Worm (Caenorhabditis elegans) whole organism, L1 larva: Measurements from ENCODE around the gene F01D4.8.

ENCODE experiments used
- C04F5.9 ChIP-seq: sonication (generic microtip); optimal IDR thresholded peaks from 2 replicates; lab custom pipeline; 2016; ENCODE audit warnings: missing genetic modification characterization, missing compliant biosample characterization
- C34B4.2 ChIP-seq: sonication (generic microtip); optimal IDR thresholded peaks from 2 replicates; lab custom pipeline; 2017; ENCODE audit warnings: mild to moderate bottlenecking, missing genetic modification characterization, missing compliant biosample characterization
- F16B12.6 ChIP-seq: fragments of 150-350 bp; optimal IDR thresholded peaks from 2 replicates; lab custom pipeline; 2014; ENCODE audit warnings: missing biosample characterization, missing genetic modification characterization
- Y116A8C.19 ChIP-seq: sonication (generic microtip); optimal IDR thresholded peaks from 2 replicates; lab custom pipeline; 2016; ENCODE audit warnings: missing compliant biosample characterization, missing genetic modification characterization, borderline replicate concordance
- blmp-1 ChIP-seq: fragments of 150-350 bp; optimal IDR thresholded peaks from 2 replicates; lab custom pipeline; 2014; ENCODE audit warnings: missing biosample characterization, missing genetic modification characterization
- ceh-63 ChIP-seq: fragments of 200-800 bp; sonication (Bioruptor generic); optimal IDR thresholded peaks from 2 replicates; lab custom pipeline; 2018; ENCODE audit warnings: mild to moderate bottlenecking, missing genetic modification characterization, missing compliant biosample characterization
- ceh-8 ChIP-seq: fragments of 200-800 bp; sonication (Bioruptor generic); optimal IDR thresholded peaks from 2 replicates; lab custom pipeline; 2018; ENCODE audit warnings: mild to moderate bottlenecking, missing genetic modification characterization, moderate library complexity, missing compliant biosample characterization
- ceh-82 ChIP-seq, 3 experiments: fragments of 150-350 bp in 1 of 3; sonication (generic microtip) in 2 of 3; optimal IDR thresholded peaks; 2 replicates each; lab custom pipeline; 2014 to 2017; ENCODE audit warnings: missing biosample characterization in 3 of 3, missing genetic modification characterization in 3 of 3
- dsc-1 ChIP-seq: sonication (generic microtip); optimal IDR thresholded peaks from 2 replicates; lab custom pipeline; 2016; ENCODE audit warnings: mild to moderate bottlenecking, missing genetic modification characterization, missing compliant biosample characterization
- efl-1 ChIP-seq, 4 experiments: fragments of 150-350 bp; optimal IDR thresholded peaks in 3 of 4; peaks in 1 of 4; 1 replicate in 1 of 4; 2 replicates in 3 of 4; lab custom pipeline; 2014; ENCODE audit warnings: missing biosample characterization in 2 of 4, missing genetic modification characterization in 2 of 4, missing genetic modification reagents in 2 of 4
- efl-3 ChIP-seq: fragments of 200-800 bp; sonication (Bioruptor generic); optimal IDR thresholded peaks from 2 replicates; lab custom pipeline; 2018; ENCODE audit warnings: mild to moderate bottlenecking, missing genetic modification characterization, missing compliant biosample characterization
- elt-2 ChIP-seq: sonication (generic microtip); optimal IDR thresholded peaks from 2 replicates; lab custom pipeline; 2016; ENCODE audit warnings: missing genetic modification characterization, mild to moderate bottlenecking, inconsistent platforms, missing compliant biosample characterization, missing genetic modification reagents
- elt-3 ChIP-seq, 6 experiments: fragments of 150-350 bp in 1 of 6; sonication (generic microtip); optimal IDR thresholded peaks; 2 replicates each; lab custom pipeline; 2017 to 2018; ENCODE audit warnings: missing biosample characterization in 6 of 6, missing genetic modification characterization in 6 of 6, inconsistent platforms in 1 of 6
- ets-5 ChIP-seq: fragments of 200-800 bp; sonication (Bioruptor generic); IDR thresholded peaks from 2 replicates; pipeline ENCODE4 v1.3.6; 2022; ENCODE audit warnings: missing genetic modification characterization, missing compliant biosample characterization
- fkh-10 ChIP-seq: sonication (generic microtip); optimal IDR thresholded peaks from 2 replicates; lab custom pipeline; 2017; ENCODE audit warnings: missing biosample characterization, missing genetic modification reagents, missing genetic modification characterization
- fkh-4 ChIP-seq: sonication (generic microtip); optimal IDR thresholded peaks from 2 replicates; lab custom pipeline; 2016; ENCODE audit warnings: missing compliant biosample characterization, missing genetic modification characterization, borderline replicate concordance
- fos-1 ChIP-seq: fragments of 150-350 bp; optimal IDR thresholded peaks from 2 replicates; lab custom pipeline; 2014; ENCODE audit warnings: missing biosample characterization, missing genetic modification characterization
- irx-1 ChIP-seq: sonication (generic microtip); optimal IDR thresholded peaks from 2 replicates; lab custom pipeline; 2016; ENCODE audit warnings: missing genetic modification characterization, missing compliant biosample characterization
- lin-13 ChIP-seq: fragments of 150-350 bp; optimal IDR thresholded peaks from 2 replicates; lab custom pipeline; 2014; ENCODE audit warnings: missing biosample characterization, missing genetic modification reagents, missing genetic modification characterization
- lin-15B ChIP-seq: fragments of 150-350 bp; sonication (generic microtip); optimal IDR thresholded peaks from 3 replicates; lab custom pipeline; 2014; ENCODE audit warnings: missing biosample characterization, missing genetic modification characterization
- lin-39 ChIP-seq: fragments of 150-350 bp; optimal IDR thresholded peaks from 2 replicates; lab custom pipeline; 2014; ENCODE audit warnings: missing biosample characterization, missing genetic modification reagents, missing genetic modification characterization
- lsy-2 ChIP-seq, 2 experiments: fragments of 150-350 bp; optimal IDR thresholded peaks; 2 replicates each; lab custom pipeline; 2014; ENCODE audit warnings: missing biosample characterization in 2 of 2, missing genetic modification characterization in 2 of 2
- mab-9 ChIP-seq: fragments of 200-800 bp; sonication (Bioruptor generic); IDR thresholded peaks from 2 replicates; pipeline ENCODE4 v1.3.6; 2022; ENCODE audit warnings: missing genetic modification reagents, missing genetic modification characterization, missing compliant biosample characterization
- mdl-1 ChIP-seq, 2 experiments: fragments of 150-350 bp; optimal IDR thresholded peaks; 2 replicates each; lab custom pipeline; 2014 to 2017; ENCODE audit warnings: missing biosample characterization in 2 of 2, missing genetic modification characterization in 2 of 2, inconsistent platforms in 1 of 2
- mep-1 ChIP-seq: fragments of 150-350 bp; optimal IDR thresholded peaks from 2 replicates; lab custom pipeline; 2014; ENCODE audit warnings: missing biosample characterization, missing genetic modification characterization
- nhr-19 ChIP-seq: fragments of 200-800 bp; sonication (Bioruptor generic); conservative IDR thresholded peaks from 2 replicates; pipeline ENCODE4 v1.3.6; 2022; ENCODE audit warnings: missing genetic modification characterization, missing compliant biosample characterization
- nhr-20 ChIP-seq: sonication (generic microtip); optimal IDR thresholded peaks from 2 replicates; lab custom pipeline; 2016; ENCODE audit warnings: mild to moderate bottlenecking, missing genetic modification characterization, missing compliant biosample characterization
- nhr-237 ChIP-seq: fragments of 150-350 bp; optimal IDR thresholded peaks from 2 replicates; lab custom pipeline; 2014; ENCODE audit warnings: missing biosample characterization, missing genetic modification characterization
- nhr-28 ChIP-seq: fragments of 150-350 bp; optimal IDR thresholded peaks from 2 replicates; lab custom pipeline; 2014; ENCODE audit warnings: missing biosample characterization, missing genetic modification characterization
- nhr-47 ChIP-seq: sonication (generic microtip); optimal IDR thresholded peaks from 2 replicates; lab custom pipeline; 2016; ENCODE audit warnings: mild to moderate bottlenecking, missing genetic modification characterization, moderate library complexity, missing compliant biosample characterization
- nhr-76 ChIP-seq: sonication (generic microtip); optimal IDR thresholded peaks from 2 replicates; lab custom pipeline; 2017; ENCODE audit warnings: missing biosample characterization, missing genetic modification characterization
- nhr-77 ChIP-seq: fragments of 150-350 bp; optimal IDR thresholded peaks from 2 replicates; lab custom pipeline; 2014; ENCODE audit warnings: missing biosample characterization, missing genetic modification characterization
- nhr-84 ChIP-seq: sonication (generic microtip); optimal IDR thresholded peaks from 2 replicates; lab custom pipeline; 2017; ENCODE audit warnings: missing biosample characterization, missing genetic modification characterization
- nhr-85 ChIP-seq: sonication (generic microtip); peaks from one replicate; lab custom pipeline; 2016; ENCODE audit warnings: missing genetic modification characterization, inconsistent platforms, missing compliant biosample characterization
- nhr-90 ChIP-seq: sonication (generic microtip); optimal IDR thresholded peaks from 2 replicates; lab custom pipeline; 2016; ENCODE audit warnings: mild to moderate bottlenecking, missing genetic modification characterization, missing compliant biosample characterization; ENCODE audit not compliant: poor library complexity
- pag-3 ChIP-seq: sonication (generic microtip); optimal IDR thresholded peaks from 2 replicates; lab custom pipeline; 2017; ENCODE audit warnings: missing genetic modification characterization, mild to moderate bottlenecking, missing compliant biosample characterization, antibody characterized with exemption, borderline replicate concordance; ENCODE audit not compliant: insufficient read depth
- pqm-1 ChIP-seq: sonication (generic microtip); optimal IDR thresholded peaks from 3 replicates; lab custom pipeline; 2017; ENCODE audit warnings: missing biosample characterization, missing genetic modification characterization
- rnt-1 ChIP-seq: sonication (generic microtip); optimal IDR thresholded peaks from 2 replicates; lab custom pipeline; 2016; ENCODE audit warnings: mild to moderate bottlenecking, missing genetic modification characterization, moderate library complexity, missing compliant biosample characterization
- snpc-4 ChIP-seq: fragments of 150-350 bp; optimal IDR thresholded peaks from 2 replicates; lab custom pipeline; 2014; ENCODE audit warnings: missing biosample characterization, missing genetic modification characterization
- sptf-1 ChIP-seq: fragments of 150-350 bp; optimal IDR thresholded peaks from 2 replicates; lab custom pipeline; 2014; ENCODE audit warnings: missing biosample characterization, missing genetic modification characterization
- unc-130 ChIP-seq: fragments of 150-350 bp; optimal IDR thresholded peaks from 2 replicates; lab custom pipeline; 2017; ENCODE audit warnings: missing biosample characterization, missing genetic modification characterization, inconsistent platforms
- unc-30 ChIP-seq: sonication (generic microtip); optimal IDR thresholded peaks from 2 replicates; lab custom pipeline; 2017; ENCODE audit warnings: missing biosample characterization, missing genetic modification characterization
- xbp-1 ChIP-seq: sonication (generic microtip); optimal IDR thresholded peaks from 2 replicates; lab custom pipeline; 2016; ENCODE audit warnings: missing genetic modification characterization, missing compliant biosample characterization
- ztf-11 ChIP-seq, 2 experiments: sonication (generic microtip); optimal IDR thresholded peaks; 2 replicates each; lab custom pipeline; 2016 to 2017; ENCODE audit warnings: missing genetic modification characterization in 2 of 2, missing biosample characterization in 1 of 2, missing compliant biosample characterization in 1 of 2
- ztf-4 ChIP-seq: fragments of 150-350 bp; optimal IDR thresholded peaks from 2 replicates; lab custom pipeline; 2014; ENCODE audit warnings: missing biosample characterization, missing genetic modification characterization

Gene F01D4.8

ce11 chrIV:10499948-10500356, 47.1 kb upstream of the F01D4.8 start (continued):
- peak; percentile 19 for TF ChIP-seq xbp-1 (tag; lab: Kevin White, UChicago)
- TF ChIP-seq pqm-1 = no peak
- TF ChIP-seq rnt-1 = peak; percentile 9
- TF ChIP-seq dsc-1 (tag; lab: Kevin White, UChicago) = peak; percentile 75
- no peak for TF ChIP-seq fkh-4 (tag; lab: Kevin White, UChicago)
- TF ChIP-seq, all 84 proteins: peak for 34

- TF ChIP-seq C34B4.2 (tag; lab: Kevin White, UChicago) = no peak
- TF ChIP-seq lin-13 (GFP tag; lab: Kevin White, UChicago) = no peak
- TF ChIP-seq ztf-4 = no peak
- TF ChIP-seq nhr-20 (tag; lab: Kevin White, UChicago) = no peak
- TF ChIP-seq elt-2 (tag; lab: Kevin White, UChicago) = no peak
- peak; percentile 32 for TF ChIP-seq dsc-1 (tag; lab: Kevin White, UChicago)
- TF ChIP-seq elt-3 (tag; optimal IDR thresholded peaks at IDR 0.05; lab: Kevin White, UChicago) = no peak
- TF ChIP-seq fkh-10 (GFP tag; lab: Kevin White, UChicago) = no peak
- no peak for TF ChIP-seq nhr-77
- TF ChIP-seq nhr-47 (tag; lab: Kevin White, UChicago) = no peak
- no peak for TF ChIP-seq sptf-1 (tag; lab: Kevin White, UChicago)
- no peak for TF ChIP-seq blmp-1
- no peak for TF ChIP-seq ztf-11 (tag; optimal IDR thresholded peaks at IDR 0.05; lab: Kevin White, UChicago)
- TF ChIP-seq nhr-19 = no peak
- TF ChIP-seq efl-1 (optimal IDR thresholded peaks at IDR 0.05; lab: Kevin White, UChicago) = no peak
- peak in 1 of 2 experiments; percentile 51 for TF ChIP-seq efl-1 (GFP tag; optimal IDR thresholded peaks at IDR 0.05 in 1 of 2; lab: Kevin White, UChicago)
- TF ChIP-seq, all 84 proteins: peak for 2
Observed at ce11 chrIV:10498401-10498800, 45.5 kb upstream of the F01D4.8 start.

- TF ChIP-seq fkh-4 (tag; lab: Kevin White, UChicago) = peak; percentile 88
- TF ChIP-seq snpc-4 (tag; lab: Kevin White, UChicago) = no peak
- TF ChIP-seq dsc-1 (tag; lab: Kevin White, UChicago) = peak; percentile 98
- TF ChIP-seq nhr-76 (tag; lab: Kevin White, UChicago) = no peak
- no peak for TF ChIP-seq efl-3
- no peak for TF ChIP-seq elt-3 (tag; optimal IDR thresholded peaks at IDR 0.05; lab: Kevin White, UChicago)
Observed at ce11 chrIV:10489409-10489808, 36.5 kb upstream of the F01D4.8 start.

- no peak for TF ChIP-seq nhr-28 (tag; lab: Kevin White, UChicago)
- TF ChIP-seq lsy-2 (tag; optimal IDR thresholded peaks at IDR 0.05; lab: Kevin White, UChicago) = peak; percentile 81 to 85
- TF ChIP-seq nhr-237 = no peak
- no peak for TF ChIP-seq nhr-76 (tag; lab: Kevin White, UChicago)
- TF ChIP-seq C04F5.9 (tag; lab: Kevin White, UChicago) = peak; percentile 92
- TF ChIP-seq ceh-8 (GFP tag; lab: Kevin White, UChicago) = peak; percentile 88
- TF ChIP-seq nhr-84 (tag; lab: Kevin White, UChicago) = no peak
- no peak for TF ChIP-seq fkh-10 (GFP tag; lab: Kevin White, UChicago)
- TF ChIP-seq pag-3 (tag; lab: Kevin White, UChicago) = peak; percentile 21
- peak; percentile 74 for TF ChIP-seq lin-15B (tag; lab: Kevin White, UChicago)
- peak; percentile 98 for TF ChIP-seq nhr-90 (tag; lab: Kevin White, UChicago)
- peak; percentile 36 for TF ChIP-seq unc-130 (tag; lab: Kevin White, UChicago)
- peak; percentile 77 for TF ChIP-seq efl-3
- TF ChIP-seq mep-1 = peak; percentile 92
- TF ChIP-seq Y116A8C.19 (tag; lab: Kevin White, UChicago) = peak; percentile 94
- peak; percentile 99 for TF ChIP-seq irx-1 (tag; lab: Kevin White, UChicago)
- TF ChIP-seq nhr-85 (tag; lab: Kevin White, UChicago) = peak; percentile 97
- peak; percentile 72 for TF ChIP-seq lin-39 (tag; lab: Kevin White, UChicago)
- TF ChIP-seq mab-9 (GFP tag; lab: Robert Waterston, UW) = peak; percentile 87
- peak; percentile 21 for TF ChIP-seq F16B12.6
- peak in 1 of 2 experiments; percentile 70 for TF ChIP-seq mdl-1 (tag; optimal IDR thresholded peaks at IDR 0.05; lab: Kevin White, UChicago)
- TF ChIP-seq ceh-63 (GFP tag; lab: Kevin White, UChicago) = peak; percentile 46
- peak; percentile 51 for TF ChIP-seq fos-1 (tag; lab: Kevin White, UChicago)
- TF ChIP-seq efl-1 (optimal IDR thresholded peaks at IDR 0.05; lab: Kevin White, UChicago) = peak; percentile 69 to 80
- TF ChIP-seq efl-1 (GFP tag; optimal IDR thresholded peaks at IDR 0.05 in 1 of 2; lab: Kevin White, UChicago) = peak; percentile 81 to 97
- TF ChIP-seq fkh-4 (tag; lab: Kevin White, UChicago) = peak; percentile 99
- TF ChIP-seq unc-30 (tag; lab: Kevin White, UChicago) = no peak
- TF ChIP-seq C34B4.2 (tag; lab: Kevin White, UChicago) = peak; percentile 35
- peak; percentile 56 to 65 (median 63) for TF ChIP-seq ceh-82 (tag; optimal IDR thresholded peaks at IDR 0.05; lab: Kevin White, UChicago)
- no peak for TF ChIP-seq ets-5 (GFP tag; lab: Robert Waterston, UW)
Observed at ce11 chrIV:10483607-10484117, 30.8 kb upstream of the F01D4.8 start, which contains the start of the genes F01D4.5 and ced-5. Gene F01D4.5 (minus strand): TSS chrIV:10483657. Gene ced-5 (plus strand): TSS chrIV:10484110.
